Fruit fly (Drosophila melanogaster) whole organism: Measurements from ENCODE around the gene Ran.

Experiments used
- pan ChIP-seq: fragments of >200 bp; optimal IDR thresholded peaks from 2 replicates; lab custom pipeline; 2017
- usp ChIP-seq: fragments of >200 bp; optimal IDR thresholded peaks from 2 replicates; lab custom pipeline; 2017; ENCODE audit warnings: missing biosample characterization, missing genetic modification characterization, mixed read lengths

DNA sequence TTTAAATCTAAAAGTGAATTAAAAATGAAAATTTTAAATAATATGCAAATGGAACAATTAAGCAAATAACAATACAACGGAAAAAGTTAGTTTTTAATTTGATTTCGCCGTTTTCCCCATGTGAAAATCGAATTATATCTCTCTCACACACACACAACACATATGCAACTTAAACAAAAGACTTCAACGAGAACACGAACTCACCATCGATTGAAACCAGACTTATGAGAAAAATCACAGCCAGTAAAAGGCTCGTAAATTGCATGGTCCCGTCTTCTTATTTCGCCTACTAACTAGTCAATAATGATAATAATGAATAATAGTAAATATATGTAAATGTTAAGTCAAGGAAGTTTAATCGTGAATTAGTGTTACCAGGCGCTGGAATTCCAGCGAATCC, 4.9 kb upstream of the Ran start:
- no peak for TF ChIP-seq usp (GFP tag; lab: Kevin White, UChicago)
- no peak for TF ChIP-seq pan (lab: Kevin White, UChicago)
